Worm (Caenorhabditis elegans): ENCODE measurements around the gene E04D5.4.

The E04D5.4 gene

ce11 chrII:10447348-10448316 lies 7.6 kb downstream of the E04D5.4 start, which contains the start of gene ZK673.2 (continued):
- TF ChIP-seq rec-8 (tag; optimal IDR thresholded peaks at IDR 0.05) = no peak
- no peak for TF ChIP-seq nhr-90 (tag; optimal IDR thresholded peaks at IDR 0.05)
- no peak for TF ChIP-seq hlh-26 (GFP tag; conservative IDR thresholded peaks at IDR 0.05)
- no peak for TF ChIP-seq tbx-9 (tag; optimal IDR thresholded peaks at IDR 0.05; ENCODE audit: borderline replicate concordance)
- TF ChIP-seq egrh-3 (GFP tag; IDR thresholded peaks at IDR 0.05) = no peak
- TF ChIP-seq cebp-2 (GFP tag; IDR thresholded peaks at IDR 0.05) = no peak
- TF ChIP-seq mcd-1 (GFP tag; IDR thresholded peaks at IDR 0.05) = peak; percentile 15; the same call in 1 of the 2 replicates
- no peak for TF ChIP-seq efl-1 (GFP tag; optimal IDR thresholded peaks at IDR 0.05)
- TF ChIP-seq rpc-1 (optimal IDR thresholded peaks at IDR 0.05) = no peak
- TF ChIP-seq rpc-1 (tag; optimal IDR thresholded peaks at IDR 0.05) = no peak
- TF ChIP-seq T26A5.8 (tag; optimal IDR thresholded peaks at IDR 0.05) = no peak
- no peak for TF ChIP-seq nfya-2 (GFP tag; IDR thresholded peaks at IDR 0.05)
- peak; percentile 78 for TF ChIP-seq atf-7 (tag; optimal IDR thresholded peaks at IDR 0.05)
- no peak for TF ChIP-seq lag-1 (GFP tag; IDR thresholded peaks at IDR 0.05)
- no peak for TF ChIP-seq gei-17 (GFP tag; optimal IDR thresholded peaks at IDR 0.05)
- no peak for TF ChIP-seq mes-4 (tag; optimal IDR thresholded peaks at IDR 0.05)
- TF ChIP-seq athp-1 (tag; optimal IDR thresholded peaks at IDR 0.05) = no peak
- TF ChIP-seq fkh-3 (tag; optimal IDR thresholded peaks at IDR 0.05) = no peak
- no peak for TF ChIP-seq ama-1 (optimal IDR thresholded peaks at IDR 0.05)
- TF ChIP-seq ama-1 (GFP tag; optimal IDR thresholded peaks at IDR 0.05) = no peak
- TF ChIP-seq B0261.1 (tag; optimal IDR thresholded peaks at IDR 0.05) = no peak
- no peak for TF ChIP-seq D2030.7 (GFP tag; IDR thresholded peaks at IDR 0.05)
- peak; percentile 23 for TF ChIP-seq ets-4 (GFP tag; optimal IDR thresholded peaks at IDR 0.05)
- TF ChIP-seq tlf-1 (GFP tag; optimal IDR thresholded peaks at IDR 0.05) = no peak
- TF ChIP-seq nhr-179 (tag; optimal IDR thresholded peaks at IDR 0.05) = no peak
- TF ChIP-seq F57C9.4 (tag; optimal IDR thresholded peaks at IDR 0.05) = no peak
- no peak for TF ChIP-seq Y53F4B.3 (GFP tag; IDR thresholded peaks at IDR 0.05)
- no peak for TF ChIP-seq hrde-1 (tag; optimal IDR thresholded peaks at IDR 0.05; ENCODE audit: borderline replicate concordance)
- no peak for TF ChIP-seq ceh-58 (GFP tag; IDR thresholded peaks at IDR 0.05)
- no peak for TF ChIP-seq dpl-1 (GFP tag; optimal IDR thresholded peaks at IDR 0.05)
- no peak for TF ChIP-seq bed-2 (GFP tag; IDR thresholded peaks at IDR 0.05)
- no peak for TF ChIP-seq egl-44 (GFP tag; IDR thresholded peaks at IDR 0.05)
- no peak for TF ChIP-seq aptf-2 (GFP tag; conservative IDR thresholded peaks at IDR 0.05)
- no peak for TF ChIP-seq F10E7.11 (tag; optimal IDR thresholded peaks at IDR 0.05)
- TF ChIP-seq ztf-22 (GFP tag; optimal IDR thresholded peaks at IDR 0.05) = peak; percentile 80
- TF ChIP-seq Y95B8A.8 (GFP tag; IDR thresholded peaks at IDR 0.05) = no peak
- no peak for TF ChIP-seq ceh-100 (GFP tag; IDR thresholded peaks at IDR 0.05)
- no peak for TF ChIP-seq ztf-6 (GFP tag; IDR thresholded peaks at IDR 0.05)
- TF ChIP-seq madf-8 (GFP tag; conservative IDR thresholded peaks at IDR 0.05) = no peak
- TF ChIP-seq pbrm-1 (GFP tag; IDR thresholded peaks at IDR 0.05) = no peak
- TF ChIP-seq repo-1 (tag; optimal IDR thresholded peaks at IDR 0.05) = no peak
- TF ChIP-seq sptf-2 (GFP tag; optimal IDR thresholded peaks at IDR 0.05) = no peak
- TF ChIP-seq F55B11.4 (tag; optimal IDR thresholded peaks at IDR 0.05; ENCODE audit: borderline replicate concordance, insufficient read depth) = no peak
- no peak for TF ChIP-seq let-526 (GFP tag; IDR thresholded peaks at IDR 0.05)
- no peak for TF ChIP-seq hsf-1 (GFP tag; IDR thresholded peaks at IDR 0.05)
- TF ChIP-seq nhr-120 (GFP tag; IDR thresholded peaks at IDR 0.05) = no peak
- no peak for TF ChIP-seq F23B12.7 (tag; optimal IDR thresholded peaks at IDR 0.05; ENCODE audit: insufficient read depth)
- TF ChIP-seq F52B5.7 (tag; optimal IDR thresholded peaks at IDR 0.05) = no peak
- no peak for TF ChIP-seq rcor-1 (GFP tag; IDR thresholded peaks at IDR 0.05)
